Worm (Caenorhabditis elegans): Measurements from ENCODE around the gene clec-134.

DNA sequence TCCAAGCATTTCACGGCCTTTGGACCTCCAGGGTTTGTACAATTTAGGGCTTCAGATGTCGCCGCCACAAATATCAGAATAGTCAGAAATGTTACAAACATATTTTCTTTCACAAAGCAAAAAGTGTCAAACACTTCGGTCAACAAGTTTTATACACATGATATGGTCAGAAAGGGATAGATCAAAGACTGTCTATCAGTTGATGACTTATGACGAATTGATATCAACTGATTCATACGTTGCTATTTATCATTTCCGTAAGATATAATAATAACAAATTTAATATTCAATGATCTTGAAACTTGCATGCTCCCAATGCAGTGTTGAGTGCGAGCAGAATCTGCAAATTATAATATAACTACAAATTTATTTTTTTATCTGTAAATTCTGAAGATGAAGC, 19.3 kb upstream of the clec-134 start, which contains the start of gene W10G11.1:
- TF ChIP-seq sox-4 (tag; optimal IDR thresholded peaks at IDR 0.05) (no peak), zag-1 (tag; optimal IDR thresholded peaks at IDR 0.05) (no peak), ceh-82 (tag; optimal IDR thresholded peaks at IDR 0.05) (no peak), lin-39 (tag; optimal IDR thresholded peaks at IDR 0.05) (no peak), nhr-237 (tag; optimal IDR thresholded peaks at IDR 0.05) (no peak), lsy-2 (tag; optimal IDR thresholded peaks at IDR 0.05) (no peak), egl-27 (tag; optimal IDR thresholded peaks at IDR 0.05) (no peak), isw-1 (GFP tag; IDR thresholded peaks at IDR 0.05) (no peak), F16B12.6 (tag; optimal IDR thresholded peaks at IDR 0.05) (no peak), aha-1 (tag; optimal IDR thresholded peaks at IDR 0.05) (no peak), nhr-11 (tag; optimal IDR thresholded peaks at IDR 0.05) (no peak)

Measured in whole organism, L1 larva.